Worm (Caenorhabditis elegans) whole organism, young adult: ENCODE results near the gene pigs-1.

ENCODE experiments used
- B0261.1 ChIP-seq: sonication (generic microtip); optimal IDR thresholded peaks from 2 replicates; lab custom pipeline; 2016; ENCODE audit warnings: mild to moderate bottlenecking, missing genetic modification characterization, moderate library complexity, missing compliant biosample characterization
- B0336.3 ChIP-seq: fragments of 200-800 bp; sonication (Bioruptor generic); IDR thresholded peaks from 2 replicates; pipeline ENCODE4 v1.3.6; 2022; ENCODE audit warnings: missing genetic modification characterization, missing compliant biosample characterization
- F23B12.7 ChIP-seq: sonication (generic microtip); optimal IDR thresholded peaks from 2 replicates; lab custom pipeline; 2017; ENCODE audit warnings: missing genetic modification characterization, mild to moderate bottlenecking, missing compliant biosample characterization, antibody characterized with exemption, moderate library complexity; ENCODE audit not compliant: insufficient read depth
- Y67H2A.10 ChIP-seq: fragments of 200-800 bp; sonication (Bioruptor generic); conservative IDR thresholded peaks from 2 replicates; pipeline ENCODE4 v1.3.6; 2022; ENCODE audit warnings: missing genetic modification reagents, missing genetic modification characterization, missing compliant biosample characterization
- Y79H2A.3 ChIP-seq: fragments of 200-800 bp; sonication (Bioruptor generic); conservative IDR thresholded peaks from 2 replicates; pipeline ENCODE4 v1.3.6; 2022; ENCODE audit warnings: missing genetic modification reagents, missing genetic modification characterization, missing compliant biosample characterization
- Y95B8A.8 ChIP-seq: fragments of 200-800 bp; sonication (Bioruptor generic); IDR thresholded peaks from 2 replicates; pipeline ENCODE4 v1.3.6; 2022; ENCODE audit warnings: missing genetic modification reagents, missing genetic modification characterization, missing compliant biosample characterization
- akir-1 ChIP-seq: fragments of 200-800 bp; sonication (Bioruptor generic); optimal IDR thresholded peaks from 2 replicates; lab custom pipeline; 2018; ENCODE audit warnings: mild to moderate bottlenecking, missing genetic modification characterization, moderate library complexity, missing compliant biosample characterization
- ama-1 ChIP-seq, 3 experiments: fragments of 150-350 bp in 1 of 3; sonication (generic microtip) in 2 of 3; optimal IDR thresholded peaks; 2 replicates each; lab custom pipeline; 2014 to 2018; ENCODE audit warnings: missing biosample characterization in 2 of 3, missing genetic modification characterization in 2 of 3, missing genetic modification reagents in 2 of 3
- atf-7 ChIP-seq: sonication (generic microtip); optimal IDR thresholded peaks from 2 replicates; lab custom pipeline; 2017; ENCODE audit warnings: mild to moderate bottlenecking, missing genetic modification characterization, missing compliant biosample characterization
- ceh-100 ChIP-seq: fragments of 200-800 bp; sonication (Bioruptor generic); IDR thresholded peaks from 2 replicates; pipeline ENCODE4 v1.3.6; 2022; ENCODE audit warnings: missing genetic modification reagents, missing genetic modification characterization, missing compliant biosample characterization
- ceh-27 ChIP-seq: fragments of 200-800 bp; sonication (Bioruptor generic); optimal IDR thresholded peaks from 2 replicates; lab custom pipeline; 2018; ENCODE audit warnings: mild to moderate bottlenecking, missing genetic modification characterization, moderate library complexity, missing compliant biosample characterization
- chd-7 ChIP-seq: sonication (generic microtip); optimal IDR thresholded peaks from 2 replicates; lab custom pipeline; 2016; ENCODE audit warnings: mild to moderate bottlenecking, missing genetic modification characterization, moderate library complexity, missing compliant biosample characterization
- dpl-1 ChIP-seq: fragments of 150-350 bp; optimal IDR thresholded peaks from 2 replicates; lab custom pipeline; 2014; ENCODE audit warnings: missing biosample characterization, missing genetic modification reagents, missing genetic modification characterization
- ets-4 ChIP-seq: fragments of 200-800 bp; sonication (Bioruptor generic); optimal IDR thresholded peaks from 2 replicates; lab custom pipeline; 2018; ENCODE audit warnings: mild to moderate bottlenecking, missing genetic modification characterization, missing compliant biosample characterization
- hrde-1 ChIP-seq: sonication (generic microtip); optimal IDR thresholded peaks from 2 replicates; lab custom pipeline; 2016; ENCODE audit warnings: missing genetic modification characterization, mild to moderate bottlenecking, missing compliant biosample characterization, moderate library complexity, missing genotype, missing genetic modification reagents, borderline replicate concordance
- hsf-1 ChIP-seq: fragments of 200-800 bp; sonication (Bioruptor generic); IDR thresholded peaks from 2 replicates; pipeline ENCODE4 v1.3.6; 2022; ENCODE audit warnings: missing genetic modification reagents, missing genetic modification characterization, missing compliant biosample characterization
- lin-26 ChIP-seq: fragments of 200-800 bp; sonication (Bioruptor generic); IDR thresholded peaks from 2 replicates; pipeline ENCODE4 v1.3.6; 2022; ENCODE audit warnings: missing genetic modification reagents, missing genetic modification characterization, missing compliant biosample characterization
- lir-1 ChIP-seq: fragments of 200-800 bp; sonication (Bioruptor generic); conservative IDR thresholded peaks from 2 replicates; pipeline ENCODE4 v1.3.6; 2022; ENCODE audit warnings: missing genetic modification reagents, missing genetic modification characterization, missing compliant biosample characterization
- lsl-1 ChIP-seq: fragments of 200-800 bp; sonication (Bioruptor generic); optimal IDR thresholded peaks from 2 replicates; lab custom pipeline; 2018; ENCODE audit warnings: mild to moderate bottlenecking, missing genetic modification characterization, moderate library complexity, missing compliant biosample characterization
- lsy-27 ChIP-seq: sonication (generic microtip); optimal IDR thresholded peaks from 2 replicates; lab custom pipeline; 2017; ENCODE audit warnings: missing genetic modification characterization, mild to moderate bottlenecking, missing compliant biosample characterization, antibody characterized with exemption, missing genotype, borderline replicate concordance; ENCODE audit not compliant: insufficient read depth
- madf-6 ChIP-seq: fragments of 200-800 bp; sonication (Bioruptor generic); IDR thresholded peaks from 2 replicates; pipeline ENCODE4 v1.3.6; 2022; ENCODE audit warnings: missing genetic modification reagents, missing genetic modification characterization, missing compliant biosample characterization
- mes-4 ChIP-seq: sonication (generic microtip); optimal IDR thresholded peaks from 2 replicates; lab custom pipeline; 2016; ENCODE audit warnings: missing genotype, missing genetic modification characterization, missing compliant biosample characterization
- nfyb-1 ChIP-seq: fragments of 200-800 bp; sonication (Bioruptor generic); IDR thresholded peaks from 2 replicates; pipeline ENCODE4 v1.3.6; 2022; ENCODE audit warnings: missing genetic modification reagents, missing genetic modification characterization, missing compliant biosample characterization
- nhr-179 ChIP-seq: sonication (generic microtip); optimal IDR thresholded peaks from 2 replicates; lab custom pipeline; 2016; ENCODE audit warnings: mild to moderate bottlenecking, missing genetic modification characterization, missing compliant biosample characterization
- nhr-90 ChIP-seq: sonication (generic microtip); optimal IDR thresholded peaks from 2 replicates; lab custom pipeline; 2016; ENCODE audit warnings: missing genotype, mild to moderate bottlenecking, missing genetic modification characterization, missing compliant biosample characterization
- pbrm-1 ChIP-seq: fragments of 200-800 bp; sonication (Bioruptor generic); IDR thresholded peaks from 2 replicates; pipeline ENCODE4 v1.3.6; 2022; ENCODE audit warnings: missing genetic modification reagents, missing genetic modification characterization, missing compliant biosample characterization
- pha-4 ChIP-seq: fragments of 150-350 bp; sonication (generic microtip); optimal IDR thresholded peaks from 2 replicates; lab custom pipeline; 2014; ENCODE audit warnings: missing biosample characterization, missing genetic modification reagents, missing genetic modification characterization
- snpc-1.1 ChIP-seq: sonication (generic microtip); optimal IDR thresholded peaks from 2 replicates; lab custom pipeline; 2017; ENCODE audit warnings: missing genetic modification characterization, mild to moderate bottlenecking, missing compliant biosample characterization, antibody characterized with exemption, moderate library complexity, missing genotype, missing genetic modification reagents; ENCODE audit not compliant: insufficient read depth
- snpc-1.3 ChIP-seq: sonication (generic microtip); optimal IDR thresholded peaks from 2 replicates; lab custom pipeline; 2017; ENCODE audit warnings: missing genetic modification characterization, mild to moderate bottlenecking, missing compliant biosample characterization, antibody characterized with exemption, moderate library complexity, missing genotype, missing genetic modification reagents; ENCODE audit not compliant: insufficient read depth
- snpc-3.4 ChIP-seq: sonication (generic microtip); optimal IDR thresholded peaks from 2 replicates; lab custom pipeline; 2017; ENCODE audit warnings: missing genetic modification characterization, mild to moderate bottlenecking, missing compliant biosample characterization, antibody characterized with exemption, moderate library complexity, missing genotype, missing genetic modification reagents
- snpc-4 ChIP-seq, 5 experiments: fragments of 150-350 bp in 1 of 5; sonication (generic microtip) in 4 of 5; optimal IDR thresholded peaks; 2 replicates each; lab custom pipeline; 2014 to 2018; ENCODE audit warnings: missing genetic modification characterization in 5 of 5, missing biosample characterization in 3 of 5, antibody characterized with exemption in 2 of 5, mild to moderate bottlenecking in 2 of 5, missing compliant biosample characterization in 2 of 5, missing genotype in 2 of 5, moderate library complexity in 2 of 5, missing genetic modification reagents in 1 of 5
- sptf-2 ChIP-seq: fragments of 200-800 bp; sonication (Bioruptor generic); optimal IDR thresholded peaks from 2 replicates; lab custom pipeline; 2018; ENCODE audit warnings: mild to moderate bottlenecking, missing genetic modification characterization, missing compliant biosample characterization
- tbp1 ChIP-seq: fragments of 200-800 bp; sonication (Bioruptor generic); optimal IDR thresholded peaks from 2 replicates; lab custom pipeline; 2018; ENCODE audit warnings: mild to moderate bottlenecking, missing genetic modification characterization, missing compliant biosample characterization
- tlf-1 ChIP-seq: fragments of 200-800 bp; sonication (Bioruptor generic); optimal IDR thresholded peaks from 2 replicates; lab custom pipeline; 2018; ENCODE audit warnings: mild to moderate bottlenecking, missing genetic modification characterization, missing compliant biosample characterization
- unc-62 ChIP-seq: fragments of 150-350 bp; optimal IDR thresholded peaks from 2 replicates; lab custom pipeline; 2014; ENCODE audit warnings: missing biosample characterization, missing genetic modification reagents, missing genetic modification characterization
- ztf-28 ChIP-seq: fragments of 200-800 bp; sonication (Bioruptor generic); IDR thresholded peaks from 2 replicates; pipeline ENCODE4 v1.3.6; 2022; ENCODE audit warnings: missing genetic modification reagents, missing genetic modification characterization, missing compliant biosample characterization

The pigs-1 gene

ce11 chrIV:10128906-10129386 is 19.9 kb downstream of the pigs-1 start, which contains the start of the genes gtbp-1 and K08F4.3 (continued):
- TF ChIP-seq F23B12.7: peak; percentile 50
- 0 out of 2 replicates have a peak, but pooled peaks have one; percentile 52 for TF ChIP-seq ceh-100 (GFP tag; lab: Robert Waterston, UW)
- peak; percentile 10 for TF ChIP-seq snpc-1.1 (tag; lab: Kevin White, UChicago)
- TF ChIP-seq, all 124 proteins: peak for 28

ce11 chrIV:10128446-10128845 is 20.4 kb downstream of the pigs-1 start:
- TF ChIP-seq atf-7 (tag; lab: Kevin White, UChicago) (no peak), Y95B8A.8 (no peak), chd-7 (no peak), snpc-1.3 (tag; lab: Kevin White, UChicago) (no peak), lin-26 (0 out of 2 replicates have a peak, but pooled peaks have one; percentile 53), B0261.1 (tag; lab: Kevin White, UChicago) (no peak)
- TF ChIP-seq, all 124 proteins: peak for 1

- no peak for TF ChIP-seq nhr-179 (tag; lab: Kevin White, UChicago)
- peak; percentile 31 for TF ChIP-seq hrde-1 (tag; lab: Kevin White, UChicago)
- TF ChIP-seq nfyb-1: no peak
- no peak for TF ChIP-seq tbp1 (GFP tag; lab: Kevin White, UChicago)
- no peak for TF ChIP-seq dpl-1
- 0 out of 2 replicates have a peak, but pooled peaks have one; percentile 16 for TF ChIP-seq madf-6 (GFP tag; lab: Robert Waterston, UW)
Measured at ce11 chrIV:10126544-10126943, 22.3 kb downstream of the pigs-1 start, which contains the start of gene ctf-18. ctf-18 (minus strand) TSS chrIV:10126644.

ce11 chrIV:10122205-10122604 is 26.6 kb downstream of the pigs-1 start, which contains the start of gene irld-21:
irld-21 (minus strand) TSS chrIV:10122305.
- TF ChIP-seq hrde-1 (tag; lab: Kevin White, UChicago) (no peak), Y79H2A.3 (GFP tag; lab: Robert Waterston, UW) (no peak), lir-1 (no peak), Y95B8A.8 (no peak), lsy-27 (tag; lab: Kevin White, UChicago) (no peak)

ce11 chrIV:10116765-10117164 is 32.1 kb downstream of the pigs-1 start:
- TF ChIP-seq madf-6 (GFP tag; lab: Robert Waterston, UW): 0 out of 2 replicates have a peak, but pooled peaks have one; percentile 17
- peak; percentile 72 for TF ChIP-seq snpc-4 (GFP tag; optimal IDR thresholded peaks at IDR 0.05; lab: Kevin White, UChicago)
- peak; percentile 53 to 91 (median 68) for TF ChIP-seq snpc-4 (tag; optimal IDR thresholded peaks at IDR 0.05; lab: Kevin White, UChicago)
- no peak for TF ChIP-seq Y67H2A.10 (GFP tag; lab: Robert Waterston, UW)
- no peak for TF ChIP-seq sptf-2 (GFP tag; lab: Kevin White, UChicago)
- TF ChIP-seq unc-62: no peak
- no peak for TF ChIP-seq pbrm-1 (GFP tag; lab: Robert Waterston, UW)
- TF ChIP-seq akir-1 (GFP tag; lab: Kevin White, UChicago): no peak
- TF ChIP-seq ztf-28 (GFP tag; lab: Robert Waterston, UW): no peak
- no peak for TF ChIP-seq tlf-1 (GFP tag; lab: Kevin White, UChicago)
- no peak for TF ChIP-seq ceh-27
- no peak for TF ChIP-seq ama-1 (optimal IDR thresholded peaks at IDR 0.05; lab: Kevin White, UChicago)
- TF ChIP-seq ama-1 (GFP tag; optimal IDR thresholded peaks at IDR 0.05; lab: Kevin White, UChicago): no peak
- no peak for TF ChIP-seq pha-4
- no peak for TF ChIP-seq B0336.3
- TF ChIP-seq nhr-90: no peak
- TF ChIP-seq lsl-1: peak; percentile 17
- peak; percentile 85 for TF ChIP-seq snpc-1.1 (tag; lab: Kevin White, UChicago)
- no peak for TF ChIP-seq ets-4 (GFP tag; lab: Kevin White, UChicago)
- no peak for TF ChIP-seq mes-4 (tag; lab: Kevin White, UChicago)
- peak; percentile 19 for TF ChIP-seq snpc-3.4 (tag; lab: Kevin White, UChicago)
- TF ChIP-seq hsf-1 (GFP tag; lab: Robert Waterston, UW): no peak
